Fruit fly (Drosophila melanogaster) whole organism, embryonic: Measurements from ENCODE around the gene CG6693.
A peak's percentile ranks its signal among the peaks of the same experiment; 100 is the strongest.

Source experiments
- ATbp ChIP-seq: fragments of 200-800 bp; sonication (Bioruptor generic); optimal IDR thresholded peaks from 2 replicates; lab custom pipeline; 2017; ENCODE audit warnings: missing biosample characterization, mild to moderate bottlenecking, missing genetic modification characterization, missing genetic modification reagents
- Atf6 ChIP-seq: fragments of 200-800 bp; sonication (Bioruptor generic); IDR thresholded peaks from 2 replicates; pipeline ENCODE4 v1.3.6; 2022; ENCODE audit warnings: missing biosample characterization, missing genetic modification characterization
- Awh ChIP-seq: fragments of 200-800 bp; sonication (Bioruptor generic); IDR thresholded peaks from 2 replicates; pipeline ENCODE4, ENCODE4 v1.3.6; 2022; ENCODE audit warnings: missing biosample characterization, missing genetic modification characterization
- CG1024 ChIP-seq: fragments of 200-800 bp; sonication (Bioruptor generic); IDR thresholded peaks from 2 replicates; pipeline ENCODE4 v1.3.6; 2022; ENCODE audit warnings: missing biosample characterization, missing genetic modification characterization
- CG11247 ChIP-seq: fragments of 200-800 bp; sonication (Bioruptor generic); IDR thresholded peaks from 2 replicates; pipeline ENCODE4 v1.3.6; 2022; ENCODE audit warnings: missing biosample characterization, missing genetic modification characterization
- CG11696 ChIP-seq: fragments of 200-800 bp; sonication (Bioruptor generic); IDR thresholded peaks from 2 replicates; pipeline ENCODE4 v1.3.6; 2022; ENCODE audit warnings: missing biosample characterization, missing genetic modification characterization
- CG12219 ChIP-seq: fragments of 200-800 bp; sonication (Bioruptor generic); optimal IDR thresholded peaks from 3 replicates; lab custom pipeline; 2018; ENCODE audit warnings: missing biosample characterization, mild to moderate bottlenecking, missing genetic modification characterization
- CG12391 ChIP-seq: fragments of 200-800 bp; sonication (Bioruptor generic); optimal IDR thresholded peaks from 3 replicates; lab custom pipeline; 2018; ENCODE audit warnings: missing biosample characterization, mild to moderate bottlenecking, missing genetic modification characterization, moderate library complexity
- CG14860 ChIP-seq: fragments of 200-800 bp; sonication (Bioruptor generic); IDR thresholded peaks from 3 replicates; pipeline ENCODE4 v1.3.6; 2022; ENCODE audit warnings: missing biosample characterization, missing genetic modification characterization; ENCODE audit not compliant: partially characterized antibody
- CG15696 ChIP-seq: fragments of 200-800 bp; sonication (Bioruptor generic); optimal IDR thresholded peaks from 2 replicates; lab custom pipeline; 2019; ENCODE audit warnings: missing biosample characterization, mild to moderate bottlenecking, missing genetic modification characterization, moderate library complexity
- CG1603 ChIP-seq: fragments of 200-800 bp; sonication (Bioruptor generic); optimal IDR thresholded peaks from 2 replicates; lab custom pipeline; 2019; ENCODE audit warnings: missing biosample characterization, mild to moderate bottlenecking, missing genetic modification characterization, moderate library complexity
- CG2712 ChIP-seq: fragments of 200-800 bp; optimal IDR thresholded peaks from 3 replicates; lab custom pipeline; 2019; ENCODE audit warnings: missing biosample characterization, mild to moderate bottlenecking, missing genetic modification characterization, moderate library complexity
- CG31388 ChIP-seq: fragments of 200-800 bp; sonication (Bioruptor generic); optimal IDR thresholded peaks from 2 replicates; lab custom pipeline; 2016; ENCODE audit warnings: missing biosample characterization, missing genetic modification characterization
- CG32532 ChIP-seq: fragments of 200-800 bp; sonication (Bioruptor generic); IDR thresholded peaks from 2 replicates; pipeline ENCODE4 v1.3.6; 2022; ENCODE audit warnings: missing biosample characterization, missing genetic modification characterization
- CG4282 ChIP-seq: fragments of 200-800 bp; sonication (Bioruptor generic); optimal IDR thresholded peaks from 2 replicates; lab custom pipeline; 2016; ENCODE audit warnings: missing biosample characterization, missing genetic modification characterization
- CG4404 ChIP-seq: fragments of 200-800 bp; sonication (Bioruptor generic); IDR thresholded peaks from 2 replicates; pipeline ENCODE4 v1.3.6; 2022; ENCODE audit warnings: missing biosample characterization, missing genetic modification characterization
- CG6254 ChIP-seq: fragments of 200-800 bp; sonication (Bioruptor generic); optimal IDR thresholded peaks from 3 replicates; lab custom pipeline; 2017; ENCODE audit warnings: mild to moderate bottlenecking, missing biosample characterization, missing genetic modification reagents, missing genetic modification characterization
- CG6683 ChIP-seq: fragments of 200-800 bp; sonication (Bioruptor generic); optimal IDR thresholded peaks from 2 replicates; lab custom pipeline; 2017; ENCODE audit warnings: missing biosample characterization, mild to moderate bottlenecking, missing genetic modification characterization, missing genetic modification reagents
- CG6813 ChIP-seq: fragments of 200-800 bp; sonication (Bioruptor generic); optimal IDR thresholded peaks from 2 replicates; lab custom pipeline; 2017; ENCODE audit warnings: missing biosample characterization, missing genetic modification characterization, mild to moderate bottlenecking, moderate library complexity, missing genetic modification reagents
- CG7963 ChIP-seq: fragments of 200-800 bp; sonication (Bioruptor generic); IDR thresholded peaks from 3 replicates; pipeline ENCODE4 v1.3.6; 2022; ENCODE audit warnings: missing biosample characterization, missing genetic modification characterization; ENCODE audit not compliant: partially characterized antibody
- CG8359 ChIP-seq: fragments of 200-800 bp; sonication (Bioruptor generic); optimal IDR thresholded peaks from 2 replicates; lab custom pipeline; 2017; ENCODE audit warnings: missing biosample characterization, mild to moderate bottlenecking, missing genetic modification characterization, borderline replicate concordance
- Dfd ChIP-seq, 2 experiments: fragments of >200 bp; optimal IDR thresholded peaks; 2 replicates each; lab custom pipeline; 2017; ENCODE audit warnings: missing biosample characterization in 2 of 2, missing genetic modification characterization in 2 of 2
- Dip2 ChIP-seq: fragments of 200-800 bp; sonication (Bioruptor generic); IDR thresholded peaks from 2 replicates; pipeline ENCODE4 v1.3.6; 2022; ENCODE audit warnings: missing biosample characterization, missing genetic modification characterization
- Dip3 ChIP-seq: fragments of 200-800 bp; sonication (Bioruptor generic); optimal IDR thresholded peaks from 3 replicates; lab custom pipeline; 2016; ENCODE audit warnings: missing biosample characterization, missing genetic modification characterization
- Dp ChIP-seq: fragments of 200-800 bp; sonication (Bioruptor generic); optimal IDR thresholded peaks from 2 replicates; lab custom pipeline; 2018; ENCODE audit warnings: missing biosample characterization, mild to moderate bottlenecking, missing genetic modification characterization, moderate library complexity
- E2f2 ChIP-seq: fragments of 200-800 bp; sonication (Bioruptor generic); IDR thresholded peaks from 2 replicates; pipeline ENCODE4 v1.3.6; 2022; ENCODE audit warnings: missing biosample characterization, missing genetic modification characterization
- Eip74EF ChIP-seq, 2 experiments: fragments of 200-800 bp in 1 of 2; fragments of >200 bp in 1 of 2; sonication (Bioruptor generic) in 1 of 2; optimal IDR thresholded peaks; 2 replicates each; lab custom pipeline; 2017 to 2019; ENCODE audit warnings: missing biosample characterization in 2 of 2, missing genetic modification characterization in 2 of 2, mild to moderate bottlenecking in 1 of 2, moderate library complexity in 1 of 2
- HLH3B ChIP-seq: fragments of 200-800 bp; sonication (Bioruptor generic); IDR thresholded peaks from 2 replicates; pipeline ENCODE4 v1.3.6; 2022; ENCODE audit warnings: missing biosample characterization, missing genetic modification characterization
- Jarid2 ChIP-seq: fragments of 200-800 bp; sonication (Bioruptor generic); optimal IDR thresholded peaks from 3 replicates; lab custom pipeline; 2017; ENCODE audit warnings: mild to moderate bottlenecking, missing biosample characterization, missing genetic modification reagents, missing genetic modification characterization
- Max ChIP-seq: fragments of 200-800 bp; sonication (Bioruptor generic); optimal IDR thresholded peaks from 2 replicates; lab custom pipeline; 2016; ENCODE audit warnings: missing biosample characterization, mild to moderate bottlenecking, missing genetic modification characterization
- Med ChIP-seq: fragments of 200-800 bp; sonication (Bioruptor generic); peaks from one replicate; lab custom pipeline; 2016; ENCODE audit warnings: missing biosample characterization, missing genetic modification characterization, mild to moderate bottlenecking, inconsistent platforms, moderate library complexity
- Myb ChIP-seq: fragments of 200-800 bp; sonication (Bioruptor generic); optimal IDR thresholded peaks from 2 replicates; lab custom pipeline; 2016; ENCODE audit warnings: missing biosample characterization, missing genetic modification characterization
- Scr ChIP-seq: fragments of 200-800 bp; sonication (Bioruptor generic); IDR thresholded peaks from 2 replicates; pipeline ENCODE4 v1.3.6; 2022; ENCODE audit warnings: missing biosample characterization, missing genetic modification characterization; ENCODE audit not compliant: partially characterized antibody
- Sin3A ChIP-seq: fragments of >200 bp; optimal IDR thresholded peaks from 2 replicates; lab custom pipeline; 2018
- ase ChIP-seq: fragments of 200-800 bp; sonication (Bioruptor generic); IDR thresholded peaks from 3 replicates; pipeline ENCODE4 v1.3.6; 2022; ENCODE audit warnings: missing biosample characterization, missing genetic modification characterization
- bsh ChIP-seq, 2 experiments: fragments of 200-800 bp; sonication (Bioruptor generic); optimal IDR thresholded peaks; 2 replicates each; lab custom pipeline; 2017 to 2018; ENCODE audit warnings: mild to moderate bottlenecking in 2 of 2, missing biosample characterization in 2 of 2, missing genetic modification characterization in 2 of 2, moderate library complexity in 1 of 2
- dati ChIP-seq: fragments of 200-800 bp; sonication (Bioruptor generic); IDR thresholded peaks from 2 replicates; pipeline ENCODE4 v1.3.6; 2022; ENCODE audit warnings: missing biosample characterization, missing genetic modification characterization
- eyg ChIP-seq: fragments of 200-800 bp; sonication (Bioruptor generic); optimal IDR thresholded peaks from 3 replicates; lab custom pipeline; 2016; ENCODE audit warnings: missing biosample characterization, missing genetic modification characterization
- fd96Cb ChIP-seq: fragments of 200-800 bp; sonication (Bioruptor generic); optimal IDR thresholded peaks from 2 replicates; lab custom pipeline; 2018; ENCODE audit warnings: missing biosample characterization, mild to moderate bottlenecking, missing genetic modification characterization, moderate library complexity
- gfzf ChIP-seq: fragments of 200-800 bp; sonication (Bioruptor generic); optimal IDR thresholded peaks from 2 replicates; lab custom pipeline; 2016; ENCODE audit warnings: missing biosample characterization, mild to moderate bottlenecking, missing genetic modification characterization, moderate library complexity
- gro ChIP-seq: fragments of 200-800 bp; sonication (Bioruptor generic); optimal IDR thresholded peaks from 2 replicates; lab custom pipeline; 2016; ENCODE audit warnings: missing biosample characterization, missing genetic modification characterization
- ken ChIP-seq: fragments of 200-800 bp; sonication (Bioruptor generic); IDR thresholded peaks from 3 replicates; pipeline ENCODE4 v1.3.6; 2022; ENCODE audit warnings: missing biosample characterization, missing genetic modification characterization
- lilli ChIP-seq: fragments of 200-800 bp; sonication (Bioruptor generic); optimal IDR thresholded peaks from 3 replicates; lab custom pipeline; 2016; ENCODE audit warnings: missing biosample characterization, missing genetic modification characterization
- ranshi ChIP-seq: fragments of 200-800 bp; sonication (Bioruptor generic); IDR thresholded peaks from 2 replicates; pipeline ENCODE4 v1.3.6; 2022; ENCODE audit warnings: missing biosample characterization, missing genetic modification characterization
- schlank ChIP-seq: fragments of 200-800 bp; sonication (Bioruptor generic); optimal IDR thresholded peaks from 2 replicates; lab custom pipeline; 2018; ENCODE audit warnings: missing biosample characterization, mild to moderate bottlenecking, missing genetic modification characterization
- slbo ChIP-seq: fragments of 200-800 bp; sonication (Bioruptor generic); IDR thresholded peaks from 2 replicates; pipeline ENCODE4 v1.3.6; 2022; ENCODE audit warnings: missing biosample characterization, missing genetic modification characterization
- wek ChIP-seq: fragments of 200-800 bp; sonication (Bioruptor generic); optimal IDR thresholded peaks from 3 replicates; lab custom pipeline; 2018; ENCODE audit warnings: missing biosample characterization, mild to moderate bottlenecking, missing genetic modification characterization, moderate library complexity
- wor ChIP-seq: fragments of 200-800 bp; sonication (Bioruptor generic); IDR thresholded peaks from 2 replicates; pipeline ENCODE4 v1.3.6; 2022; ENCODE audit warnings: missing biosample characterization, missing genetic modification characterization

Gene CG6693

DNA sequence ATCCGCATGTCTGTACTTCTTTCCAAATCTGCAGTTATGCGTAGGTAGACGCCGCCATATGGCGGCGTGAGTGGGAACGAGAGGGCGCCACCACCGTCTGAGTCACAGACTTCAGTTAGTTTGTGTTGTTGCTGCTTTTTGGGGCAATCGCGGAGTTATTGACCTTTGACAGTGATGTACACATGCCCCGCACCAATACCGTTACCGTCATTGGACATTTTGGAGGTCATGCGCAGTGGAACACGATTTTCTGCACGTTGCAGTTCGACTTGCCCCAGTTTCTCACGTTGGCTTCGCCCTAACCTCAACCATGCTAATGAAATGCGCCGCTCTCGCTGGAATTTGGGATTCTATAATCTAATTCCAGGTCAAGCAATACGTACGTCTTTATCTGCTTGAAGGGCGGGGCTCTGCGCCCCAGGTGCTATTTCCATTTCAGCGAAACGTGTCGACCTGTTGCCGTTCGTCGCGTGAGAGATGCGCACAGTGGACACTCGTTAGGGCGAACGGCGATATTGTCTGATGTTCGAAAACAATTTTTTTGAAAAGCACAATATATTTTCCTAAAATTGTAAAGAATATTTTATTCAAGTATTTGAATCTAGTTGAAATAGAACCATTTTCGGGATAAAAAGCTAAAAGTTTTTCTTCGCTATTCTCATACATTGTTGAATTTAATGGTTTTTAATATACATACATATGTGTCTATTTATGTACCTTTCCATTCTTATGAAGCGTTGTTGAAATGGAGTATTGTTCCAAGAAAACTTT is 10.0 kb downstream of the CG6693 start:
- TF ChIP-seq dati (GFP tag; lab: Robert Waterston, UW) (no peak), wek (GFP tag; lab: Kevin White, UChicago) (no peak), wor (GFP tag; lab: Robert Waterston, UW) (peak; percentile 30; the same call in 1 of the 2 replicates), slbo (peak; percentile 90), Scr (no peak), HLH3B (GFP tag; lab: Robert Waterston, UW) (peak; percentile 74), ranshi (peak; percentile 68), CG4404 (GFP tag; lab: Robert Waterston, UW) (peak; percentile 37; the same call in 1 of the 2 replicates), Max (peak; percentile 73), Med (GFP tag; lab: Kevin White, UChicago) (peak; percentile 95), Atf6 (peak; percentile 73), Dfd (GFP tag; optimal IDR thresholded peaks at IDR 0.05; lab: Kevin White, UChicago) (no peak), CG11696 (0 out of 2 replicates have a peak, but pooled peaks have one; percentile 17), CG12391 (tag; lab: Kevin White, UChicago) (peak; percentile 81), ken (GFP tag; lab: Robert Waterston, UW) (peak; percentile 78), CG1024 (GFP tag; lab: Robert Waterston, UW) (0 out of 2 replicates have a peak, but pooled peaks have one; percentile 36), Myb (GFP tag; lab: Kevin White, UChicago) (peak; percentile 58), CG7963 (no peak), CG31388 (GFP tag; lab: Kevin White, UChicago) (peak; percentile 19), CG32532 (GFP tag; lab: Robert Waterston, UW) (peak; percentile 90), fd96Cb (tag; lab: Kevin White, UChicago) (peak; percentile 59), CG11247 (GFP tag; lab: Robert Waterston, UW) (peak; percentile 60), lilli (GFP tag; lab: Kevin White, UChicago) (peak; percentile 90), Dip2 (no peak), eyg (GFP tag; lab: Kevin White, UChicago) (peak; percentile 29), schlank (tag; lab: Kevin White, UChicago) (peak; percentile 25), Eip74EF (GFP tag; optimal IDR thresholded peaks at IDR 0.05; lab: Kevin White, UChicago) (peak in 1 of 2 experiments; percentile 8), CG6683 (GFP tag; lab: Kevin White, UChicago) (no peak), ATbp (GFP tag; lab: Kevin White, UChicago) (peak; percentile 36), Dp (GFP tag; lab: Kevin White, UChicago) (no peak), Awh (0 out of 2 replicates have a peak, but pooled peaks have one; percentile 11), CG6813 (GFP tag; lab: Kevin White, UChicago) (no peak), CG6254 (GFP tag; lab: Kevin White, UChicago) (no peak), gfzf (GFP tag; lab: Kevin White, UChicago) (no peak), ase (GFP tag; lab: Robert Waterston, UW) (peak; percentile 74; the same call in 2 of the 3 replicates), CG8359 (GFP tag; lab: Kevin White, UChicago) (no peak), CG1603 (peak; percentile 63), CG2712 (tag; lab: Kevin White, UChicago) (peak; percentile 72), Dip3 (peak; percentile 65), CG15696 (tag; lab: Kevin White, UChicago) (peak; percentile 18), E2f2 (GFP tag; lab: Robert Waterston, UW) (0 out of 2 replicates have a peak, but pooled peaks have one; percentile 15), Sin3A (lab: Kevin White, UChicago) (no peak), gro (peak; percentile 70), CG12219 (GFP tag; lab: Kevin White, UChicago) (peak; percentile 43), Jarid2 (GFP tag; lab: Kevin White, UChicago) (no peak), bsh (GFP tag; optimal IDR thresholded peaks at IDR 0.05; lab: Kevin White, UChicago) (peak in 1 of 2 experiments; percentile 69), CG14860 (GFP tag; lab: Robert Waterston, UW) (no peak), CG4282 (GFP tag; lab: Kevin White, UChicago) (peak; percentile 14)
